Worm (Caenorhabditis elegans): ENCODE data around the gene F53C3.11.
A peak's percentile ranks its signal among the peaks of the same experiment; 100 is the strongest.

Gene F53C3.11

ce11 chrII:3952967-3953366, 46.5 kb upstream of the F53C3.11 start:
- TF ChIP-seq sdz-12 (GFP tag; optimal IDR thresholded peaks at IDR 0.05) (no peak), pha-4 (GFP tag; IDR thresholded peaks at IDR 0.05) (no peak), pha-4 (tag; optimal IDR thresholded peaks at IDR 0.05) (no peak), arid-1 (GFP tag; conservative IDR thresholded peaks at IDR 0.05) (no peak), spr-3 (GFP tag; optimal IDR thresholded peaks at IDR 0.05) (no peak), dve-1 (tag; optimal IDR thresholded peaks at IDR 0.05; ENCODE audit: insufficient read depth) (peak; percentile 77), hlh-11 (tag; optimal IDR thresholded peaks at IDR 0.05) (peak; percentile 26), php-3 (GFP tag; IDR thresholded peaks at IDR 0.05) (peak; percentile 91), lsy-2 (tag; optimal IDR thresholded peaks at IDR 0.05) (peak in 1 of 2 experiments; percentile 47), nhr-10 (tag; optimal IDR thresholded peaks at IDR 0.05) (no peak), nhr-11 (tag; optimal IDR thresholded peaks at IDR 0.05) (no peak), unc-62 (GFP tag; optimal IDR thresholded peaks at IDR 0.05 in 1 of 2) (no peak), unc-62 (tag; optimal IDR thresholded peaks at IDR 0.05) (no peak), dmd-6 (GFP tag; IDR thresholded peaks at IDR 0.05) (peak; percentile 28; the same call in 1 of the 2 replicates), tag-97 (GFP tag; IDR thresholded peaks at IDR 0.05) (no peak), nhr-28 (tag; optimal IDR thresholded peaks at IDR 0.05) (peak; percentile 45), pqm-1 (tag; optimal IDR thresholded peaks at IDR 0.05) (peak; percentile 22), daf-16 (GFP tag; optimal IDR thresholded peaks at IDR 0.05) (no peak), daf-16 (tag; optimal IDR thresholded peaks at IDR 0.05) (peak; percentile 89), T20F7.1 (GFP tag; optimal IDR thresholded peaks at IDR 0.05) (no peak), Y5F2A.4 (GFP tag; optimal IDR thresholded peaks at IDR 0.05) (no peak), ceh-20 (GFP tag; IDR thresholded peaks at IDR 0.05) (peak; percentile 66), mep-1 (tag; optimal IDR thresholded peaks at IDR 0.05) (peak; percentile 49)

ce11 chrII:3952368-3952767, 45.9 kb upstream of the F53C3.11 start:
- TF ChIP-seq dmd-6 (GFP tag; IDR thresholded peaks at IDR 0.05) = no peak
- TF ChIP-seq dve-1 (tag; optimal IDR thresholded peaks at IDR 0.05; ENCODE audit: insufficient read depth) = peak; percentile 61
- no peak for TF ChIP-seq egl-43 (GFP tag; IDR thresholded peaks at IDR 0.05)
- peak; percentile 73 for TF ChIP-seq nhr-28 (tag; optimal IDR thresholded peaks at IDR 0.05)
- no peak for TF ChIP-seq sdz-12 (GFP tag; optimal IDR thresholded peaks at IDR 0.05)
- TF ChIP-seq nhr-25 (tag; optimal IDR thresholded peaks at IDR 0.05; ENCODE audit: borderline replicate concordance, insufficient read depth) = peak; percentile 49
- TF ChIP-seq daf-16 (GFP tag; optimal IDR thresholded peaks at IDR 0.05) = no peak
- peak; percentile 72 for TF ChIP-seq daf-16 (tag; optimal IDR thresholded peaks at IDR 0.05)
- peak in 1 of 2 experiments; percentile 60 for TF ChIP-seq unc-62 (GFP tag; optimal IDR thresholded peaks at IDR 0.05 in 1 of 2)
- TF ChIP-seq unc-62 (tag; optimal IDR thresholded peaks at IDR 0.05) = no peak
- no peak for TF ChIP-seq arid-1 (GFP tag; conservative IDR thresholded peaks at IDR 0.05)
- TF ChIP-seq nhr-77 (tag; optimal IDR thresholded peaks at IDR 0.05) = peak; percentile 30
- TF ChIP-seq daf-12 (tag; optimal IDR thresholded peaks at IDR 0.05) = no peak
- peak; percentile 45 for TF ChIP-seq aha-1 (tag)
- TF ChIP-seq nhr-11 (tag; optimal IDR thresholded peaks at IDR 0.05) = peak; percentile 49

- TF ChIP-seq mxl-3 (GFP tag; optimal IDR thresholded peaks at IDR 0.05) (no peak), snpc-1.2 (GFP tag; IDR thresholded peaks at IDR 0.05) (no peak), php-3 (GFP tag; IDR thresholded peaks at IDR 0.05) (no peak), ZK546.5 (tag; optimal IDR thresholded peaks at IDR 0.05) (no peak), hif-1 (tag; optimal IDR thresholded peaks at IDR 0.05) (no peak), ztf-7 (tag; optimal IDR thresholded peaks at IDR 0.05) (no peak), nhr-237 (tag; optimal IDR thresholded peaks at IDR 0.05) (no peak), nhr-77 (tag; optimal IDR thresholded peaks at IDR 0.05) (peak; percentile 45), ama-1 (optimal IDR thresholded peaks at IDR 0.05) (peak; percentile 15), unc-130 (GFP tag; optimal IDR thresholded peaks at IDR 0.05) (no peak), T26A8.4 (GFP tag; IDR thresholded peaks at IDR 0.05) (no peak), zip-11 (GFP tag; IDR thresholded peaks at IDR 0.05) (no peak), zip-2 (tag; optimal IDR thresholded peaks at IDR 0.05) (no peak), dmd-8 (GFP tag; IDR thresholded peaks at IDR 0.05) (no peak), lin-13 (GFP tag; optimal IDR thresholded peaks at IDR 0.05) (no peak), hlh-11 (tag; optimal IDR thresholded peaks at IDR 0.05) (peak; percentile 62), daf-12 (tag; optimal IDR thresholded peaks at IDR 0.05) (no peak), skn-1 (tag; optimal IDR thresholded peaks at IDR 0.05) (no peak), mep-1 (tag; optimal IDR thresholded peaks at IDR 0.05) (peak; percentile 28), lin-1 (GFP tag; IDR thresholded peaks at IDR 0.05) (no peak), zfp-2 (tag; optimal IDR thresholded peaks at IDR 0.05) (no peak), Y5F2A.4 (GFP tag; optimal IDR thresholded peaks at IDR 0.05) (no peak), ceh-28 (tag; optimal IDR thresholded peaks at IDR 0.05) (no peak), rbr-2 (tag; optimal IDR thresholded peaks at IDR 0.05) (no peak), aha-1 (tag) (no peak), ztf-11 (tag; optimal IDR thresholded peaks at IDR 0.05) (no peak), mxl-2 (GFP tag; conservative IDR thresholded peaks at IDR 0.05) (no peak), F37D6.2 (tag; optimal IDR thresholded peaks at IDR 0.05) (no peak)
Observed at ce11 chrII:3951354-3951753, 44.8 kb upstream of the F53C3.11 start.

All from whole organism, L4 larva.